Worm (Caenorhabditis elegans) whole organism, young adult: ENCODE data around the gene tmem-138.

ENCODE experiments used
- B0035.1 ChIP-seq: sonication (generic microtip); optimal IDR thresholded peaks from 2 replicates; lab custom pipeline; 2016; ENCODE audit warnings: missing genetic modification characterization, mild to moderate bottlenecking, missing compliant biosample characterization, missing genotype, missing genetic modification reagents
- B0261.1 ChIP-seq: sonication (generic microtip); optimal IDR thresholded peaks from 2 replicates; lab custom pipeline; 2016; ENCODE audit warnings: mild to moderate bottlenecking, missing genetic modification characterization, moderate library complexity, missing compliant biosample characterization
- B0336.3 ChIP-seq: fragments of 200-800 bp; sonication (Bioruptor generic); IDR thresholded peaks from 2 replicates; pipeline ENCODE4 v1.3.6; 2022; ENCODE audit warnings: missing genetic modification characterization, missing compliant biosample characterization
- F22D6.2 ChIP-seq: sonication (generic microtip); optimal IDR thresholded peaks from 2 replicates; lab custom pipeline; 2016; ENCODE audit warnings: mild to moderate bottlenecking, missing genetic modification characterization, missing compliant biosample characterization
- F23B12.7 ChIP-seq: sonication (generic microtip); optimal IDR thresholded peaks from 2 replicates; lab custom pipeline; 2017; ENCODE audit warnings: missing genetic modification characterization, mild to moderate bottlenecking, missing compliant biosample characterization, antibody characterized with exemption, moderate library complexity; ENCODE audit not compliant: insufficient read depth
- F33H1.4 ChIP-seq: fragments of 200-800 bp; sonication (Bioruptor generic); IDR thresholded peaks from 2 replicates; pipeline ENCODE4 v1.3.6; 2022; ENCODE audit warnings: missing genetic modification reagents, missing genetic modification characterization, missing compliant biosample characterization
- F37B4.10 ChIP-seq: fragments of 200-800 bp; sonication (Bioruptor generic); IDR thresholded peaks from 2 replicates; pipeline ENCODE4 v1.3.6; 2022; ENCODE audit warnings: missing genetic modification characterization, missing compliant biosample characterization
- F39B2.1 ChIP-seq: fragments of 200-800 bp; sonication (Bioruptor generic); IDR thresholded peaks from 2 replicates; pipeline ENCODE4 v1.3.6; 2022; ENCODE audit warnings: missing genetic modification reagents, missing genetic modification characterization, missing compliant biosample characterization
- F49E8.2 ChIP-seq: sonication (generic microtip); optimal IDR thresholded peaks from 3 replicates; lab custom pipeline; 2017; ENCODE audit warnings: missing genetic modification characterization, mild to moderate bottlenecking, missing compliant biosample characterization, antibody characterized with exemption, moderate library complexity; ENCODE audit not compliant: insufficient read depth
- F57C9.4 ChIP-seq: sonication (generic microtip); optimal IDR thresholded peaks from 2 replicates; lab custom pipeline; 2017; ENCODE audit warnings: mild to moderate bottlenecking, missing genetic modification characterization, missing compliant biosample characterization
- K12H6.12 ChIP-seq: fragments of 200-800 bp; sonication (Bioruptor generic); optimal IDR thresholded peaks from 2 replicates; lab custom pipeline; 2018; ENCODE audit warnings: mild to moderate bottlenecking, missing genetic modification characterization, missing compliant biosample characterization
- T07F8.4 ChIP-seq: sonication (generic microtip); optimal IDR thresholded peaks from 2 replicates; lab custom pipeline; 2016; ENCODE audit warnings: mild to moderate bottlenecking, missing genetic modification characterization, moderate library complexity, missing compliant biosample characterization
- T26A5.8 ChIP-seq: sonication (generic microtip); optimal IDR thresholded peaks from 2 replicates; lab custom pipeline; 2016; ENCODE audit warnings: missing genetic modification characterization, missing compliant biosample characterization
- Y79H2A.3 ChIP-seq: fragments of 200-800 bp; sonication (Bioruptor generic); conservative IDR thresholded peaks from 2 replicates; pipeline ENCODE4 v1.3.6; 2022; ENCODE audit warnings: missing genetic modification reagents, missing genetic modification characterization, missing compliant biosample characterization
- aptf-2 ChIP-seq: fragments of 200-800 bp; sonication (Bioruptor generic); conservative IDR thresholded peaks from 2 replicates; pipeline ENCODE4 v1.3.6; 2022; ENCODE audit warnings: missing genetic modification reagents, missing genetic modification characterization, missing compliant biosample characterization
- aptf-3 ChIP-seq: fragments of 200-800 bp; sonication (Bioruptor generic); IDR thresholded peaks from 2 replicates; pipeline ENCODE4 v1.3.6; 2022; ENCODE audit warnings: missing genetic modification characterization, missing compliant biosample characterization
- athp-1 ChIP-seq: sonication (generic microtip); optimal IDR thresholded peaks from 2 replicates; lab custom pipeline; 2017; ENCODE audit warnings: mild to moderate bottlenecking, missing genetic modification characterization, missing compliant biosample characterization
- cebp-1 ChIP-seq, 2 experiments: fragments of 200-800 bp in 1 of 2; sonication (Bioruptor generic) in 1 of 2; sonication (generic microtip) in 1 of 2; IDR thresholded peaks in 1 of 2; optimal IDR thresholded peaks in 1 of 2; 2 replicates each; pipeline versions ENCODE4 v1.3.6 to Lab custom; 2017 to 2022; ENCODE audit warnings: missing compliant biosample characterization in 2 of 2, missing genetic modification characterization in 2 of 2, mild to moderate bottlenecking in 1 of 2, missing genetic modification reagents in 1 of 2, moderate library complexity in 1 of 2
- ceh-58 ChIP-seq: fragments of 200-800 bp; sonication (Bioruptor generic); IDR thresholded peaks from 2 replicates; pipeline ENCODE4 v1.3.6; 2022; ENCODE audit warnings: missing genetic modification characterization, missing compliant biosample characterization
- ceh-91 ChIP-seq: fragments of 200-800 bp; sonication (Bioruptor generic); IDR thresholded peaks from 2 replicates; pipeline ENCODE4 v1.3.6; 2022; ENCODE audit warnings: missing genetic modification reagents, missing genetic modification characterization, missing compliant biosample characterization
- chd-7 ChIP-seq: sonication (generic microtip); optimal IDR thresholded peaks from 2 replicates; lab custom pipeline; 2016; ENCODE audit warnings: mild to moderate bottlenecking, missing genetic modification characterization, moderate library complexity, missing compliant biosample characterization
- die-1 ChIP-seq: sonication (generic microtip); optimal IDR thresholded peaks from 2 replicates; lab custom pipeline; 2016; ENCODE audit warnings: missing genotype, mild to moderate bottlenecking, missing genetic modification characterization, missing compliant biosample characterization
- dox-1 ChIP-seq: fragments of 200-800 bp; sonication (Bioruptor generic); IDR thresholded peaks from 2 replicates; pipeline ENCODE4 v1.3.6; 2022; ENCODE audit warnings: missing genetic modification reagents, missing genetic modification characterization, missing compliant biosample characterization
- dpff-1 ChIP-seq: sonication (generic microtip); optimal IDR thresholded peaks from 2 replicates; lab custom pipeline; 2017; ENCODE audit warnings: mild to moderate bottlenecking, missing genetic modification characterization, missing compliant biosample characterization
- fkh-3 ChIP-seq: sonication (generic microtip); optimal IDR thresholded peaks from 2 replicates; lab custom pipeline; 2016; ENCODE audit warnings: mild to moderate bottlenecking, missing genetic modification characterization, missing compliant biosample characterization
- gei-17 ChIP-seq: fragments of 200-800 bp; sonication (Bioruptor generic); optimal IDR thresholded peaks from 2 replicates; lab custom pipeline; 2018; ENCODE audit warnings: mild to moderate bottlenecking, missing genetic modification characterization, missing compliant biosample characterization
- hlh-26 ChIP-seq: fragments of 200-800 bp; sonication (Bioruptor generic); conservative IDR thresholded peaks from 2 replicates; pipeline ENCODE4 v1.3.6; 2022; ENCODE audit warnings: missing genetic modification reagents, missing genetic modification characterization, missing compliant biosample characterization
- hmg-20 ChIP-seq: fragments of 200-800 bp; sonication (Bioruptor generic); IDR thresholded peaks from 2 replicates; pipeline ENCODE4 v1.3.6; 2022; ENCODE audit warnings: missing genetic modification reagents, missing genetic modification characterization, missing compliant biosample characterization
- hsf-1 ChIP-seq: fragments of 200-800 bp; sonication (Bioruptor generic); IDR thresholded peaks from 2 replicates; pipeline ENCODE4 v1.3.6; 2022; ENCODE audit warnings: missing genetic modification reagents, missing genetic modification characterization, missing compliant biosample characterization
- let-526 ChIP-seq: fragments of 200-800 bp; sonication (Bioruptor generic); IDR thresholded peaks from 2 replicates; pipeline ENCODE4 v1.3.6; 2022; ENCODE audit warnings: missing genetic modification reagents, missing genetic modification characterization, missing compliant biosample characterization
- lin-26 ChIP-seq: fragments of 200-800 bp; sonication (Bioruptor generic); IDR thresholded peaks from 2 replicates; pipeline ENCODE4 v1.3.6; 2022; ENCODE audit warnings: missing genetic modification reagents, missing genetic modification characterization, missing compliant biosample characterization
- lsl-1 ChIP-seq: fragments of 200-800 bp; sonication (Bioruptor generic); optimal IDR thresholded peaks from 2 replicates; lab custom pipeline; 2018; ENCODE audit warnings: mild to moderate bottlenecking, missing genetic modification characterization, moderate library complexity, missing compliant biosample characterization
- mcd-1 ChIP-seq: fragments of 200-800 bp; sonication (Bioruptor generic); IDR thresholded peaks from 2 replicates; pipeline ENCODE4 v1.3.6; 2022; ENCODE audit warnings: missing genetic modification reagents, missing genetic modification characterization, missing compliant biosample characterization
- mes-4 ChIP-seq: sonication (generic microtip); optimal IDR thresholded peaks from 2 replicates; lab custom pipeline; 2016; ENCODE audit warnings: missing genotype, missing genetic modification characterization, missing compliant biosample characterization
- mxl-1 ChIP-seq: sonication (generic microtip); optimal IDR thresholded peaks from 2 replicates; lab custom pipeline; 2016; ENCODE audit warnings: missing genetic modification characterization, missing compliant biosample characterization
- nhr-179 ChIP-seq: sonication (generic microtip); optimal IDR thresholded peaks from 2 replicates; lab custom pipeline; 2016; ENCODE audit warnings: mild to moderate bottlenecking, missing genetic modification characterization, missing compliant biosample characterization
- nhr-80 ChIP-seq: sonication (generic microtip); optimal IDR thresholded peaks from 2 replicates; lab custom pipeline; 2016; ENCODE audit warnings: missing genetic modification characterization, missing compliant biosample characterization
- pbrm-1 ChIP-seq: fragments of 200-800 bp; sonication (Bioruptor generic); IDR thresholded peaks from 2 replicates; pipeline ENCODE4 v1.3.6; 2022; ENCODE audit warnings: missing genetic modification reagents, missing genetic modification characterization, missing compliant biosample characterization
- snpc-1.1 ChIP-seq: sonication (generic microtip); optimal IDR thresholded peaks from 2 replicates; lab custom pipeline; 2017; ENCODE audit warnings: missing genetic modification characterization, mild to moderate bottlenecking, missing compliant biosample characterization, antibody characterized with exemption, moderate library complexity, missing genotype, missing genetic modification reagents; ENCODE audit not compliant: insufficient read depth
- snpc-4 ChIP-seq, 5 experiments: fragments of 150-350 bp in 1 of 5; sonication (generic microtip) in 4 of 5; optimal IDR thresholded peaks; 2 replicates each; lab custom pipeline; 2014 to 2018; ENCODE audit warnings: missing genetic modification characterization in 5 of 5, missing biosample characterization in 3 of 5, antibody characterized with exemption in 2 of 5, mild to moderate bottlenecking in 2 of 5, missing compliant biosample characterization in 2 of 5, missing genotype in 2 of 5, moderate library complexity in 2 of 5, missing genetic modification reagents in 1 of 5
- somi-1 ChIP-seq: fragments of 200-800 bp; sonication (Bioruptor generic); optimal IDR thresholded peaks from 2 replicates; lab custom pipeline; 2018; ENCODE audit warnings: mild to moderate bottlenecking, missing genetic modification characterization, missing compliant biosample characterization
- tbp1 ChIP-seq: fragments of 200-800 bp; sonication (Bioruptor generic); optimal IDR thresholded peaks from 2 replicates; lab custom pipeline; 2018; ENCODE audit warnings: mild to moderate bottlenecking, missing genetic modification characterization, missing compliant biosample characterization
- tlf-1 ChIP-seq: fragments of 200-800 bp; sonication (Bioruptor generic); optimal IDR thresholded peaks from 2 replicates; lab custom pipeline; 2018; ENCODE audit warnings: mild to moderate bottlenecking, missing genetic modification characterization, missing compliant biosample characterization
- unc-62 ChIP-seq: fragments of 150-350 bp; optimal IDR thresholded peaks from 2 replicates; lab custom pipeline; 2014; ENCODE audit warnings: missing biosample characterization, missing genetic modification reagents, missing genetic modification characterization
- xnd-1 ChIP-seq: sonication (generic microtip); optimal IDR thresholded peaks from 2 replicates; lab custom pipeline; 2016; ENCODE audit warnings: missing genotype, missing genetic modification reagents, missing genetic modification characterization, missing compliant biosample characterization
- zfh-2 ChIP-seq: fragments of 200-800 bp; sonication (Bioruptor generic); conservative IDR thresholded peaks from 2 replicates; pipeline ENCODE4 v1.3.6; 2022; ENCODE audit warnings: missing genetic modification reagents, missing genetic modification characterization, missing compliant biosample characterization
- ztf-6 ChIP-seq: fragments of 200-800 bp; sonication (Bioruptor generic); IDR thresholded peaks from 2 replicates; pipeline ENCODE4 v1.3.6; 2022; ENCODE audit warnings: missing genetic modification reagents, missing genetic modification characterization, missing compliant biosample characterization

tmem-138 gene

ce11 chrII:8128273-8129039 is 28.7 kb upstream of the tmem-138 start (continued):
- TF ChIP-seq die-1 (tag; lab: Kevin White, UChicago) (no peak), zfh-2 (GFP tag; lab: Robert Waterston, UW) (peak; percentile 99), ztf-6 (GFP tag; lab: Robert Waterston, UW) (no peak), tbp1 (GFP tag; lab: Kevin White, UChicago) (peak; percentile 11), fkh-3 (tag; lab: Kevin White, UChicago) (no peak), snpc-4 (GFP tag; optimal IDR thresholded peaks at IDR 0.05; lab: Kevin White, UChicago) (no peak), snpc-4 (tag; optimal IDR thresholded peaks at IDR 0.05; lab: Kevin White, UChicago) (no peak), pbrm-1 (GFP tag; lab: Robert Waterston, UW) (no peak), B0336.3 (GFP tag; lab: Robert Waterston, UW) (no peak), F22D6.2 (tag; lab: Kevin White, UChicago) (no peak), B0035.1 (tag; lab: Kevin White, UChicago) (no peak), F33H1.4 (GFP tag; lab: Robert Waterston, UW) (no peak), F49E8.2 (no peak), hmg-20 (GFP tag; lab: Robert Waterston, UW) (no peak), let-526 (GFP tag; lab: Robert Waterston, UW) (peak; percentile 50; the same call in 1 of the 2 replicates), chd-7 (tag; lab: Kevin White, UChicago) (no peak), mxl-1 (tag; lab: Kevin White, UChicago) (no peak), B0261.1 (tag; lab: Kevin White, UChicago) (no peak), F39B2.1 (no peak), aptf-3 (GFP tag; lab: Robert Waterston, UW) (0 out of 2 replicates have a peak, but pooled peaks have one; percentile 40), lin-26 (GFP tag; lab: Robert Waterston, UW) (no peak), tlf-1 (no peak), aptf-2 (GFP tag; lab: Robert Waterston, UW) (no peak), xnd-1 (no peak), cebp-1 (GFP tag; IDR thresholded peaks at IDR 0.05; lab: Robert Waterston, UW) (peak; percentile 95), cebp-1 (tag; optimal IDR thresholded peaks at IDR 0.05; lab: Kevin White, UChicago) (peak; percentile 93), ceh-91 (GFP tag; lab: Robert Waterston, UW) (no peak), gei-17 (no peak), nhr-80 (tag; lab: Kevin White, UChicago) (peak; percentile 37), Y79H2A.3 (GFP tag; lab: Robert Waterston, UW) (no peak), ceh-58 (GFP tag; lab: Robert Waterston, UW) (no peak), athp-1 (tag; lab: Kevin White, UChicago) (no peak), T07F8.4 (tag; lab: Kevin White, UChicago) (no peak), F37B4.10 (GFP tag; lab: Robert Waterston, UW) (0 out of 2 replicates have a peak, but pooled peaks have one; percentile 28), nhr-179 (tag; lab: Kevin White, UChicago) (no peak), unc-62 (GFP tag; lab: Kevin White, UChicago) (peak; percentile 52), mcd-1 (GFP tag; lab: Robert Waterston, UW) (peak; percentile 38; the same call in 1 of the 2 replicates), hsf-1 (no peak), dox-1 (GFP tag; lab: Robert Waterston, UW) (peak; percentile 65), F23B12.7 (no peak), lsl-1 (GFP tag; lab: Kevin White, UChicago) (no peak), somi-1 (GFP tag; lab: Kevin White, UChicago) (no peak), snpc-1.1 (no peak), mes-4 (tag; lab: Kevin White, UChicago) (no peak), hlh-26 (GFP tag; lab: Robert Waterston, UW) (no peak), K12H6.12 (tag; lab: Kevin White, UChicago) (no peak), F57C9.4 (no peak), dpff-1 (no peak), T26A5.8 (tag; lab: Kevin White, UChicago) (no peak)
